Fruit fly (Drosophila melanogaster): ENCODE results near the gene CG9356.
A peak's percentile ranks its signal among the peaks of the same experiment; 100 is the strongest.

CG9356 gene

dm6 chr3R:9434543-9435407, 30.7 kb upstream of the CG9356 start (continued):
- TF ChIP-seq amos (GFP tag; IDR thresholded peaks at IDR 0.05; ENCODE audit: partially characterized antibody) (no peak), CG18476 (GFP tag; optimal IDR thresholded peaks at IDR 0.05) (peak; percentile 83), dmrt99B (tag; optimal IDR thresholded peaks at IDR 0.05) (peak; percentile 82), CG9727 (GFP tag; optimal IDR thresholded peaks at IDR 0.05) (peak; percentile 84), sna (GFP tag; IDR thresholded peaks at IDR 0.05; ENCODE audit: partially characterized antibody) (no peak), CG2129 (GFP tag; IDR thresholded peaks at IDR 0.05; ENCODE audit: partially characterized antibody) (no peak), Gug (GFP tag; IDR thresholded peaks at IDR 0.05) (peak; percentile 64; the same call in 3 of the 4 replicates), CG11247 (GFP tag; IDR thresholded peaks at IDR 0.05) (peak; percentile 68), scrt (GFP tag; optimal IDR thresholded peaks at IDR 0.05) (peak; percentile 81), Xrp1 (GFP tag; IDR thresholded peaks at IDR 0.05) (peak; percentile 87), kni (GFP tag; optimal IDR thresholded peaks at IDR 0.05) (no peak), Dek (tag; optimal IDR thresholded peaks at IDR 0.05) (peak; percentile 87), bsh (GFP tag; optimal IDR thresholded peaks at IDR 0.05) (peak in 1 of 2 experiments; percentile 89), Drgx (GFP tag; IDR thresholded peaks at IDR 0.05) (peak; percentile 89), sob (GFP tag; IDR thresholded peaks at IDR 0.05) (peak; percentile 92), CG18011 (GFP tag; optimal IDR thresholded peaks at IDR 0.05) (peak; percentile 52), CG12155 (GFP tag; optimal IDR thresholded peaks at IDR 0.05) (peak; percentile 80), CHES-1-like (GFP tag; optimal IDR thresholded peaks at IDR 0.05) (peak; percentile 74), Oli (tag; optimal IDR thresholded peaks at IDR 0.05) (peak; percentile 89), CG4328 (GFP tag; optimal IDR thresholded peaks at IDR 0.05) (peak; percentile 31), CG5180 (GFP tag; optimal IDR thresholded peaks at IDR 0.05) (peak; percentile 69), CG7839 (tag; optimal IDR thresholded peaks at IDR 0.05) (peak; percentile 84), Hmx (GFP tag; optimal IDR thresholded peaks at IDR 0.05) (peak; percentile 63), nom (GFP tag; optimal IDR thresholded peaks at IDR 0.05) (no peak), CG11560 (tag; IDR thresholded peaks at IDR 0.05) (peak; percentile 17; the same call in 1 of the 3 replicates), sqz (GFP tag; optimal IDR thresholded peaks at IDR 0.05) (peak; percentile 82), CG7556 (GFP tag; optimal IDR thresholded peaks at IDR 0.05) (peak; percentile 90), CG8359 (GFP tag; optimal IDR thresholded peaks at IDR 0.05; ENCODE audit: borderline replicate concordance) (no peak), CG8924 (tag; optimal IDR thresholded peaks at IDR 0.05) (peak; percentile 91), CG7963 (GFP tag; IDR thresholded peaks at IDR 0.05; ENCODE audit: partially characterized antibody) (no peak), CG16863 (GFP tag; optimal IDR thresholded peaks at IDR 0.05) (peak; percentile 82), cad (GFP tag; optimal IDR thresholded peaks at IDR 0.05) (no peak), HLH3B (GFP tag; IDR thresholded peaks at IDR 0.05) (peak; percentile 73), vnd (GFP tag; IDR thresholded peaks at IDR 0.05; ENCODE audit: partially characterized antibody) (no peak), CG14050 (GFP tag; IDR thresholded peaks at IDR 0.05) (peak; percentile 83), croc (GFP tag; conservative IDR thresholded peaks at IDR 0.05) (peak; percentile 58; the same call in 2 of the 3 replicates), run (tag; optimal IDR thresholded peaks at IDR 0.05) (peak; percentile 83), CG12659 (GFP tag; optimal IDR thresholded peaks at IDR 0.05) (peak; percentile 90), ash1 (GFP tag; optimal IDR thresholded peaks at IDR 0.05) (no peak), Ets65A (GFP tag) (peak; percentile 96), CG13894 (tag; optimal IDR thresholded peaks at IDR 0.05) (peak; percentile 69), bab2 (GFP tag; optimal IDR thresholded peaks at IDR 0.05) (peak; percentile 86), slp2 (GFP tag; optimal IDR thresholded peaks at IDR 0.05) (peak; percentile 72), CG7928 (GFP tag; optimal IDR thresholded peaks at IDR 0.05) (peak; percentile 16), knrl (GFP tag; IDR thresholded peaks at IDR 0.05; ENCODE audit: partially characterized antibody) (no peak), CG11085 (GFP tag; IDR thresholded peaks at IDR 0.05) (peak; percentile 64; the same call in 1 of the 2 replicates), nau (GFP tag; optimal IDR thresholded peaks at IDR 0.05) (peak; percentile 81)

Measured in whole organism, embryonic.